Fruit fly (Drosophila melanogaster): ENCODE data around the gene Nab2.

dm6 chr3R:24266786-24267579, 51.2 kb downstream of the Nab2 start:
- TF ChIP-seq CTCF (optimal IDR thresholded peaks at IDR 0.05) (no peak), CG8478 (optimal IDR thresholded peaks at IDR 0.05) (no peak)

Data from S2 (cell line).